Worm (Caenorhabditis elegans) whole organism, L3 larva: ENCODE results near the gene C43D7.7.

ENCODE experiments used
- ceh-16 ChIP-seq: sonication (generic microtip); optimal IDR thresholded peaks from 2 replicates; lab custom pipeline; 2017; ENCODE audit warnings: missing biosample characterization, missing genetic modification characterization
- ceh-28 ChIP-seq: fragments of 150-350 bp; optimal IDR thresholded peaks from 2 replicates; lab custom pipeline; 2014; ENCODE audit warnings: missing biosample characterization, missing genetic modification reagents, missing genetic modification characterization
- ceh-82 ChIP-seq: fragments of 150-350 bp; optimal IDR thresholded peaks from 2 replicates; lab custom pipeline; 2014; ENCODE audit warnings: missing biosample characterization, missing genetic modification characterization
- lin-39 ChIP-seq: fragments of 150-350 bp; optimal IDR thresholded peaks from 2 replicates; lab custom pipeline; 2018; ENCODE audit warnings: missing biosample characterization, missing genetic modification reagents, missing genetic modification characterization
- nfya-1 ChIP-seq: sonication (generic microtip); optimal IDR thresholded peaks from 2 replicates; lab custom pipeline; 2017; ENCODE audit warnings: missing genetic modification characterization, mild to moderate bottlenecking, missing compliant biosample characterization, antibody characterized with exemption, moderate library complexity; ENCODE audit not compliant: insufficient read depth
- nhr-28 ChIP-seq: fragments of 150-350 bp; optimal IDR thresholded peaks from 2 replicates; lab custom pipeline; 2014; ENCODE audit warnings: missing biosample characterization, missing genetic modification characterization
- nhr-77 ChIP-seq: fragments of 150-350 bp; optimal IDR thresholded peaks from 2 replicates; lab custom pipeline; 2014; ENCODE audit warnings: missing biosample characterization, missing genetic modification characterization
- sea-2 ChIP-seq: fragments of 150-350 bp; sonication (generic microtip); optimal IDR thresholded peaks from 4 replicates; lab custom pipeline; 2014; ENCODE audit warnings: missing biosample characterization, missing genetic modification reagents, missing genetic modification characterization
- skn-1 ChIP-seq: fragments of 150-350 bp; optimal IDR thresholded peaks from 2 replicates; lab custom pipeline; 2014; ENCODE audit warnings: missing biosample characterization, missing genetic modification characterization
- unc-39 ChIP-seq: sonication (generic microtip); optimal IDR thresholded peaks from 4 replicates; lab custom pipeline; 2017; ENCODE audit warnings: missing biosample characterization, missing genetic modification characterization
- unc-62 ChIP-seq: fragments of 150-350 bp; sonication (generic microtip); optimal IDR thresholded peaks from 4 replicates; lab custom pipeline; 2014; ENCODE audit warnings: missing biosample characterization, missing genetic modification reagents, missing genetic modification characterization
- zag-1 ChIP-seq: fragments of 150-350 bp; optimal IDR thresholded peaks from 2 replicates; lab custom pipeline; 2014; ENCODE audit warnings: missing biosample characterization, missing genetic modification characterization

- TF ChIP-seq ceh-16 (tag; lab: Kevin White, UChicago) (no peak), ceh-28 (tag; lab: Kevin White, UChicago) (no peak), ceh-82 (tag; lab: Kevin White, UChicago) (no peak), unc-39 (tag; lab: Kevin White, UChicago) (no peak), skn-1 (tag; lab: Kevin White, UChicago) (no peak), nhr-28 (no peak), zag-1 (no peak), nhr-77 (tag; lab: Kevin White, UChicago) (no peak), nfya-1 (no peak), unc-62 (GFP tag; lab: Kevin White, UChicago) (no peak), sea-2 (GFP tag; lab: Kevin White, UChicago) (no peak), lin-39 (tag; lab: Kevin White, UChicago) (no peak)
These were observed at the start of gene C43D7.7 for ce11 chrV:19319460-19319995.
